Worm (Caenorhabditis elegans): ENCODE measurements around the gene C42D4.18.
A peak's percentile ranks its signal among the peaks of the same experiment; 100 is the strongest.

C42D4.18 gene

DNA sequence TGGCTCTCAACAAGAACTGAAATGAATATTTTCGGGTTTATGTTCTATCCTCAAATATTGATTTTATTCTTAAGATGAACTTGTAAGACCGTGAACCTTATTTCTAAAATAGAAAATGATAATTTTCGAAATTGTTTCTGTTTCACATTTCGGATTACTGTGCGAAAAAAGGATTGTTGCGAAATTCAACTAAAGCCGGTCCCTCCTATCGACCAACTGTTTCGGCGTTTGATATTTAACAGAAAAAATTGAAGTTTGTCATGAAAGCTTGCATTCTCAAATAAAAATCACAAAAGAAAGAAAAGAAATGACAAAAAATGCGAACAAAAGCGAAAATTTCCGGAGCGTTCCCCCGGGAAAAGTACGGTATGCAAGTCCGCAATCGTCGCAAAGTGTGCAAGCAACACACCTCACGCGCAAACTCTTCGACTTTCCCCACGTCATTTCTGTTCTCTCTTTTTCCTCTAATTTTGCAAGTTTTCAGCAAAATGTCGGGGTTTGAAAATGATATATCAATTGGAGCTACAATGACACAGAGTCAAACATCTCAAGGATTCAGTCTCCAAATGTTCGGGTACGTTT is 17.5 kb upstream of the C42D4.18 start, which contains the start of gene C34D4.4 (continued):
- no peak for TF ChIP-seq ZK546.5 (tag; optimal IDR thresholded peaks at IDR 0.05)

DNA sequence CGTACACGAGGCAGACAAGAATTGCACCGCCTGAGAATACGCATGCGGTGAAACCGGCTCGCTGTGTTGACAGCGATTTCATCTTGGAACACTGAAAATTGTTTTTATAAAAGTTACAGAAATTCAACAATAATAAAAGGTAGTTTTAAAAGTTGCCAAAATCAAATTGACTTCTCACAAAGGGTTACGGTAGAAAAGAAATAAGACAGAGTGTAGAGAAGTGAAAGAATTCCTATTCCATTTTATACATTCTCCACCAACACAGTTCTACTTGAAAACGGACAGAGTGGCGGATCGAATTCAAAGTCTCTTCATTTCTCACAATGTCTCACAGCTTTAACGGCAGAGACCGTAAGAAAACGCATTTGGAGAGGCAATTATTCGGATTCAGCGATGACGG is 14.2 kb upstream of the C42D4.18 start, which contains the start of gene col-113:
TSS of gene col-113 (minus strand) at position 101 of the 400 bp plus-strand sequence.
- TF ChIP-seq duxl-1 (tag; optimal IDR thresholded peaks at IDR 0.05; ENCODE audit: poor library complexity) (no peak), D1046.2 (GFP tag; IDR thresholded peaks at IDR 0.05) (no peak), dmd-6 (GFP tag; IDR thresholded peaks at IDR 0.05) (no peak), dpl-1 (GFP tag; optimal IDR thresholded peaks at IDR 0.05) (no peak), lin-15B (tag; optimal IDR thresholded peaks at IDR 0.05) (no peak), madf-5 (GFP tag; IDR thresholded peaks at IDR 0.05) (no peak), nhr-48 (tag; optimal IDR thresholded peaks at IDR 0.05) (no peak), ztf-7 (tag; optimal IDR thresholded peaks at IDR 0.05) (no peak), F49E8.2 (tag; optimal IDR thresholded peaks at IDR 0.05; ENCODE audit: borderline replicate concordance) (no peak), lin-13 (GFP tag; optimal IDR thresholded peaks at IDR 0.05) (no peak), hmg-1.1 (GFP tag; IDR thresholded peaks at IDR 0.05) (no peak), ama-1 (optimal IDR thresholded peaks at IDR 0.05) (no peak), hlh-11 (tag; optimal IDR thresholded peaks at IDR 0.05) (no peak), zfp-3 (GFP tag; conservative IDR thresholded peaks at IDR 0.05) (no peak), arid-1 (GFP tag; conservative IDR thresholded peaks at IDR 0.05) (no peak), Y105C5A.15 (GFP tag; IDR thresholded peaks at IDR 0.05) (no peak), nhr-77 (tag; optimal IDR thresholded peaks at IDR 0.05) (no peak), zip-11 (GFP tag; IDR thresholded peaks at IDR 0.05) (no peak), unc-62 (GFP tag; optimal IDR thresholded peaks at IDR 0.05 in 1 of 2) (no peak), unc-62 (tag; optimal IDR thresholded peaks at IDR 0.05) (no peak)

DNA sequence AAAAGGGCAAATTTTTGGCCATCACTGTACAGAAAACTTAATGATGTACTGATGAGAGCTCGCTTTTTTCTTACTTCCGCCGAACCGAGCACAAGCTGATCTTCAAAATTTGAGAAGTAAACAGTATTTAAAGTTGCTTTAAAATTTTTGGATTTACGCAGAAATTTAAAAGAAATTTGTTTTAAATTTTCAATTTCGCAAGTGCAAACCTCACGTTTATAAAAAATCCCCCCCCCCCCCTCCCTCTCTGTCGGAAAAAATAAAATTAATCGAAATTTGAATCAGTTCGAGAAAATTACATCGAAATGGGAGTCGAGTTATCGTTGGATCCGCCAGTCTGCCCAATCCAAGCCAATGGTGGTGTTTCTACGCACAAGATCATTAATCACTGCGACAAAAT is 13.2 kb upstream of the C42D4.18 start, which contains the start of gene C34D4.3:
TSS of gene C34D4.3 (plus strand) at position 301 of the 400 bp plus-strand sequence.
- no peak for TF ChIP-seq ZK337.2 (GFP tag; IDR thresholded peaks at IDR 0.05)
- TF ChIP-seq hif-1 (tag; optimal IDR thresholded peaks at IDR 0.05): no peak
- TF ChIP-seq duxl-1 (tag; optimal IDR thresholded peaks at IDR 0.05; ENCODE audit: poor library complexity): no peak
- peak; percentile 10 for TF ChIP-seq aha-1 (tag)

DNA sequence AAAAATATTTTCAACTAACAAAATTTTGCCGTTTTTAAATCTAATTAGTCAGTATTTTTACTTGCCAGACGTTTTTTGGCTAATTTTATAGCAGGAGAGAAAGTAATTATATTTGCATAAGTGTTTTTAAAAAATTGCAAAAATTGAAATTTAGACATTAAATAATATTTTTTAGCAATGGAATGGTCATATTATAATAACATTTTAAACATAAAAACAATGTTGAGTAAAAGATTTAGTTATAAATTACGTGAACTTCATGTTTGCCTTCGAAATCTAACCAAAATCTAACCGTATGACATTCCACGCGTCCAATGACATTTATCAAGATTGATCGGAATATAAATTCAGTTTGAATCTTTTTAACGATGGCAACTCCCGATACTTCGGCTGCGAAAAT is 12.2 kb upstream of the C42D4.18 start, which contains the start of gene C34D4.2:
TSS of gene C34D4.2 (plus strand) at position 301 of the 400 bp plus-strand sequence.
- TF ChIP-seq ztf-11 (tag; optimal IDR thresholded peaks at IDR 0.05) (no peak), nhr-76 (tag; optimal IDR thresholded peaks at IDR 0.05) (no peak), T20F7.1 (GFP tag; optimal IDR thresholded peaks at IDR 0.05) (no peak), ceh-32 (tag; optimal IDR thresholded peaks at IDR 0.05; ENCODE audit: poor library complexity) (no peak), snpc-4 (tag; optimal IDR thresholded peaks at IDR 0.05) (no peak), nhr-28 (tag; optimal IDR thresholded peaks at IDR 0.05) (no peak)

- no peak for TF ChIP-seq F44E2.7 (GFP tag; IDR thresholded peaks at IDR 0.05)
- TF ChIP-seq aha-1 (tag): peak; percentile 67
Observed at ce11 chrIV:7156356-7156755, 10.2 kb upstream of the C42D4.18 start, which contains the start of gene maph-9. maph-9 (plus strand) TSS chrIV:7156628.

ce11 chrIV:7158161-7158560 is 8.4 kb upstream of the C42D4.18 start:
- TF ChIP-seq madf-5 (GFP tag; IDR thresholded peaks at IDR 0.05) (no peak), unc-62 (GFP tag; optimal IDR thresholded peaks at IDR 0.05 in 1 of 2) (no peak), unc-62 (tag; optimal IDR thresholded peaks at IDR 0.05) (no peak), aha-1 (tag) (peak; percentile 94)

All from whole organism, L4 larva.